Worm (Caenorhabditis elegans) whole organism, mixed stage, embryonic: Measurements from ENCODE around the gene ptd-2.
A peak's percentile ranks its signal among the peaks of the same experiment; 100 is the strongest.

Experiments used
- ceh-39 ChIP-seq: fragments of 150-350 bp; optimal IDR thresholded peaks from 2 replicates; lab custom pipeline; 2014; ENCODE audit warnings: missing biosample characterization, missing genetic modification characterization
- ces-1 ChIP-seq: fragments of 150-350 bp; optimal IDR thresholded peaks from 2 replicates; lab custom pipeline; 2014; ENCODE audit warnings: missing biosample characterization, missing genetic modification reagents, missing genetic modification characterization
- drap-1 ChIP-seq: fragments of 200-800 bp; sonication (Bioruptor generic); optimal IDR thresholded peaks from 3 replicates; lab custom pipeline; 2018; ENCODE audit warnings: mild to moderate bottlenecking, missing genetic modification characterization, missing compliant biosample characterization
- elt-1 ChIP-seq: sonication (generic microtip); optimal IDR thresholded peaks from 2 replicates; lab custom pipeline; 2017; ENCODE audit warnings: missing genetic modification characterization, mild to moderate bottlenecking, missing compliant biosample characterization, antibody characterized with exemption, moderate library complexity, borderline replicate concordance; ENCODE audit not compliant: insufficient read depth
- elt-3 ChIP-seq: fragments of 150-350 bp; optimal IDR thresholded peaks from 2 replicates; lab custom pipeline; 2014; ENCODE audit warnings: missing biosample characterization, missing genetic modification characterization
- nhr-237 ChIP-seq: fragments of 150-350 bp; optimal IDR thresholded peaks from 2 replicates; lab custom pipeline; 2014; ENCODE audit warnings: missing biosample characterization, missing genetic modification characterization
- pha-4 ChIP-seq: fragments of 150-350 bp; optimal IDR thresholded peaks from 2 replicates; lab custom pipeline; 2018; ENCODE audit warnings: missing biosample characterization, missing genetic modification reagents, missing genetic modification characterization
- sem-2 ChIP-seq: fragments of 200-800 bp; sonication (Bioruptor generic); optimal IDR thresholded peaks from 2 replicates; lab custom pipeline; 2018; ENCODE audit warnings: mild to moderate bottlenecking, missing genetic modification characterization, missing compliant biosample characterization
- unc-62 ChIP-seq: fragments of 150-350 bp; optimal IDR thresholded peaks from 2 replicates; lab custom pipeline; 2014; ENCODE audit warnings: missing biosample characterization, missing genetic modification reagents, missing genetic modification characterization

- TF ChIP-seq unc-62 (GFP tag; lab: Kevin White, UChicago) = peak; percentile 63
- TF ChIP-seq nhr-237 (tag; lab: Kevin White, UChicago) = no peak
- no peak for TF ChIP-seq pha-4 (tag; lab: Kevin White, UChicago)
- TF ChIP-seq ces-1 = no peak
- TF ChIP-seq sem-2 (GFP tag; lab: Kevin White, UChicago) = no peak
- no peak for TF ChIP-seq elt-3 (tag; lab: Kevin White, UChicago)
- TF ChIP-seq elt-1 (tag; lab: Kevin White, UChicago) = no peak
- TF ChIP-seq ceh-39 (tag; lab: Kevin White, UChicago) = no peak
- no peak for TF ChIP-seq drap-1 (GFP tag; lab: Kevin White, UChicago)
Measured at ce11 chrV:9274127-9275042, 24.4 kb downstream of the ptd-2 start.
